Worm (Caenorhabditis elegans): ENCODE measurements around the gene C30G12.4.

Gene C30G12.4

DNA sequence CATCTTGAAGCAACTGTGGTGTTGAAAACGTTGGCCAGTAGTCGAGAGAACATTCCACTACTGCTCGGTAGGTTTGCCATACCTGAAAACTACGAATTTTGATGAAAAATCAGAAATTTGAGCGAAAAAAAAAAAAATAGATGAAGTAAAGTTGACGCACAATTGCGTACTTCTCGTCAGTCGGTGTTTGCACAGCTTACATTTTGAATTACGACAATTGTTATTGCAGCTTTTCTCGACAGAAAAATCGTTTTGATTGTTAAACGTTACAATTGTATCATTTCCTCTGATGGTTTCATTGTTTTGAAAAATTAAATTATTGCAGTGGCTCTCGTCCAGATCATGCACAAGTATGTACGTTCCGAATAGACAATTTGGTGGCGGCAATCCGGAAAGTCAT lies 48.1 kb downstream of the C30G12.4 start, which contains the start of the genes F45E12.5 and cnep-1:
Gene F45E12.5 (minus strand): TSS at position 93 of the 400 bp plus-strand sequence.
Gene cnep-1 (plus strand): TSS at position 326 of the 400 bp plus-strand sequence.
- TF ChIP-seq syd-9 (tag; optimal IDR thresholded peaks at IDR 0.05) (no peak), hlh-30 (tag; optimal IDR thresholded peaks at IDR 0.05; ENCODE audit: insufficient read depth) (no peak), ceh-2 (tag; optimal IDR thresholded peaks at IDR 0.05) (no peak), unc-55 (GFP tag; optimal IDR thresholded peaks at IDR 0.05) (no peak), lim-6 (tag; optimal IDR thresholded peaks at IDR 0.05) (no peak), hlh-6 (tag; optimal IDR thresholded peaks at IDR 0.05) (no peak), madf-2 (tag; optimal IDR thresholded peaks at IDR 0.05) (no peak), hlh-13 (GFP tag; optimal IDR thresholded peaks at IDR 0.05) (no peak), T23F11.4 (GFP tag; optimal IDR thresholded peaks at IDR 0.05) (no peak)
